Fruit fly (Drosophila melanogaster) whole organism, embryonic: ENCODE measurements around the gene Bacc.
A peak's percentile ranks its signal among the peaks of the same experiment; 100 is the strongest.

Source experiments
- Ada2b ChIP-seq: fragments of 200-800 bp; sonication (Bioruptor generic); IDR thresholded peaks from 2 replicates; pipeline ENCODE4 v1.3.6; 2022; ENCODE audit warnings: missing biosample characterization, missing genetic modification characterization
- Awh ChIP-seq: fragments of 200-800 bp; sonication (Bioruptor generic); IDR thresholded peaks from 2 replicates; pipeline ENCODE4, ENCODE4 v1.3.6; 2022; ENCODE audit warnings: missing biosample characterization, missing genetic modification characterization
- B-H2 ChIP-seq: fragments of 200-800 bp; sonication (Bioruptor generic); optimal IDR thresholded peaks from 2 replicates; lab custom pipeline; 2018; ENCODE audit warnings: missing biosample characterization, mild to moderate bottlenecking, missing genetic modification characterization
- CG10147 ChIP-seq: fragments of 200-800 bp; sonication (Bioruptor generic); optimal IDR thresholded peaks from 2 replicates; lab custom pipeline; 2019; ENCODE audit warnings: missing biosample characterization, mild to moderate bottlenecking, missing genetic modification characterization, moderate library complexity
- CG11560 ChIP-seq: fragments of 200-800 bp; sonication (Bioruptor generic); IDR thresholded peaks from 3 replicates; pipeline ENCODE4 v1.3.6; 2022; ENCODE audit warnings: missing biosample characterization, missing genetic modification characterization
- CG11696 ChIP-seq: fragments of 200-800 bp; sonication (Bioruptor generic); IDR thresholded peaks from 2 replicates; pipeline ENCODE4 v1.3.6; 2022; ENCODE audit warnings: missing biosample characterization, missing genetic modification characterization
- CG12942 ChIP-seq: fragments of 200-800 bp; sonication (Bioruptor generic); optimal IDR thresholded peaks from 3 replicates; lab custom pipeline; 2016; ENCODE audit warnings: missing biosample characterization, missing genetic modification characterization
- CG13123 ChIP-seq: fragments of 200-800 bp; sonication (Bioruptor generic); optimal IDR thresholded peaks from 2 replicates; lab custom pipeline; 2016; ENCODE audit warnings: missing biosample characterization, missing genetic modification characterization
- CG14667 ChIP-seq: fragments of 200-800 bp; sonication (Bioruptor generic); IDR thresholded peaks from 2 replicates; pipeline ENCODE4 v1.3.6; 2022; ENCODE audit warnings: missing biosample characterization, missing genetic modification characterization
- CG17359 ChIP-seq: fragments of 200-800 bp; sonication (Bioruptor generic); optimal IDR thresholded peaks from 3 replicates; lab custom pipeline; 2018; ENCODE audit warnings: missing biosample characterization, mild to moderate bottlenecking, missing genetic modification characterization, moderate library complexity
- CG17829 ChIP-seq: fragments of 200-800 bp; optimal IDR thresholded peaks from 2 replicates; lab custom pipeline; 2019; ENCODE audit warnings: missing biosample characterization, mild to moderate bottlenecking, missing genetic modification characterization, moderate library complexity
- CG2199 ChIP-seq: fragments of 200-800 bp; sonication (Bioruptor generic); IDR thresholded peaks from 3 replicates; pipeline ENCODE4 v1.3.6; 2022; ENCODE audit warnings: missing biosample characterization, missing genetic modification characterization
- CG2202 ChIP-seq: fragments of 200-800 bp; sonication (Bioruptor generic); optimal IDR thresholded peaks from 2 replicates; lab custom pipeline; 2018; ENCODE audit warnings: missing biosample characterization, mild to moderate bottlenecking, missing genetic modification characterization
- CG30020 ChIP-seq: fragments of 200-800 bp; optimal IDR thresholded peaks from 2 replicates; lab custom pipeline; 2019; ENCODE audit warnings: missing biosample characterization, mild to moderate bottlenecking, missing genetic modification characterization, moderate library complexity
- CG30431 ChIP-seq: fragments of 200-800 bp; sonication (Bioruptor generic); optimal IDR thresholded peaks from 2 replicates; lab custom pipeline; 2017; ENCODE audit warnings: missing biosample characterization, missing genetic modification characterization
- CG31224 ChIP-seq: fragments of 200-800 bp; sonication (Bioruptor generic); IDR thresholded peaks from 2 replicates; pipeline ENCODE4 v1.3.6; 2022; ENCODE audit warnings: missing biosample characterization, missing genetic modification characterization
- CG31441 ChIP-seq: fragments of 200-800 bp; sonication (Bioruptor generic); IDR thresholded peaks from 2 replicates; pipeline ENCODE4 v1.3.6; 2022; ENCODE audit warnings: missing biosample characterization, missing genetic modification characterization
- CG3995 ChIP-seq: fragments of 200-800 bp; sonication (Bioruptor generic); optimal IDR thresholded peaks from 3 replicates; lab custom pipeline; 2016; ENCODE audit warnings: missing biosample characterization, missing genetic modification characterization
- CG4617 ChIP-seq: fragments of 200-800 bp; sonication (Bioruptor generic); optimal IDR thresholded peaks from 3 replicates; lab custom pipeline; 2016; ENCODE audit warnings: missing biosample characterization, missing genetic modification characterization, borderline replicate concordance
- CG5245 ChIP-seq: fragments of 200-800 bp; sonication (Bioruptor generic); optimal IDR thresholded peaks from 3 replicates; lab custom pipeline; 2016; ENCODE audit warnings: missing biosample characterization, missing genetic modification characterization
- CG6765 ChIP-seq: fragments of 200-800 bp; sonication (Bioruptor generic); optimal IDR thresholded peaks from 3 replicates; lab custom pipeline; 2017; ENCODE audit warnings: missing biosample characterization, mild to moderate bottlenecking, missing genetic modification characterization
- CG7556 ChIP-seq: fragments of 200-800 bp; sonication (Bioruptor generic); optimal IDR thresholded peaks from 2 replicates; lab custom pipeline; 2017; ENCODE audit warnings: missing biosample characterization, mild to moderate bottlenecking, missing genetic modification characterization
- CG7928 ChIP-seq: fragments of 200-800 bp; sonication (Bioruptor generic); optimal IDR thresholded peaks from 2 replicates; lab custom pipeline; 2017; ENCODE audit warnings: missing biosample characterization, mild to moderate bottlenecking, missing genetic modification characterization
- Camta ChIP-seq: fragments of 200-800 bp; sonication (Bioruptor generic); optimal IDR thresholded peaks from 2 replicates; lab custom pipeline; 2016; ENCODE audit warnings: missing biosample characterization, missing genetic modification characterization
- Dek ChIP-seq: fragments of 200-800 bp; sonication (Bioruptor generic); optimal IDR thresholded peaks from 3 replicates; lab custom pipeline; 2019; ENCODE audit warnings: missing biosample characterization, mild to moderate bottlenecking, missing genetic modification characterization, moderate library complexity
- Dip3 ChIP-seq: fragments of 200-800 bp; sonication (Bioruptor generic); optimal IDR thresholded peaks from 3 replicates; lab custom pipeline; 2016; ENCODE audit warnings: missing biosample characterization, missing genetic modification characterization
- E2f2 ChIP-seq: fragments of 200-800 bp; sonication (Bioruptor generic); IDR thresholded peaks from 2 replicates; pipeline ENCODE4 v1.3.6; 2022; ENCODE audit warnings: missing biosample characterization, missing genetic modification characterization
- HLH4C ChIP-seq: fragments of 200-800 bp; sonication (Bioruptor generic); IDR thresholded peaks from 3 replicates; pipeline ENCODE4 v1.3.6; 2022; ENCODE audit warnings: missing biosample characterization, missing genetic modification characterization; ENCODE audit not compliant: partially characterized antibody
- HLHmδ ChIP-seq: fragments of 200-800 bp; sonication (Bioruptor generic); optimal IDR thresholded peaks from 2 replicates; lab custom pipeline; 2018; ENCODE audit warnings: missing biosample characterization, mild to moderate bottlenecking, missing genetic modification characterization, moderate library complexity
- HmgZ ChIP-seq: fragments of 200-800 bp; sonication (Bioruptor generic); optimal IDR thresholded peaks from 2 replicates; lab custom pipeline; 2018; ENCODE audit warnings: missing biosample characterization, mild to moderate bottlenecking, missing genetic modification characterization
- Jarid2 ChIP-seq: fragments of 200-800 bp; sonication (Bioruptor generic); optimal IDR thresholded peaks from 3 replicates; lab custom pipeline; 2017; ENCODE audit warnings: mild to moderate bottlenecking, missing biosample characterization, missing genetic modification reagents, missing genetic modification characterization
- Nf-YC ChIP-seq: fragments of 200-800 bp; optimal IDR thresholded peaks from 3 replicates; lab custom pipeline; 2019; ENCODE audit warnings: missing biosample characterization, mild to moderate bottlenecking, missing genetic modification characterization, moderate library complexity
- Ptx1 ChIP-seq: fragments of 200-800 bp; sonication (Bioruptor generic); IDR thresholded peaks from 2 replicates; pipeline ENCODE4 v1.3.6; 2022; ENCODE audit warnings: missing biosample characterization, missing genetic modification characterization
- Ravus ChIP-seq: fragments of 200-800 bp; sonication (Bioruptor generic); IDR thresholded peaks from 2 replicates; pipeline ENCODE4 v1.3.6; 2022; ENCODE audit warnings: missing biosample characterization, missing genetic modification characterization
- aop ChIP-seq: fragments of 200-800 bp; sonication (Bioruptor generic); IDR thresholded peaks from 2 replicates; pipeline ENCODE4 v1.3.6; 2022; ENCODE audit warnings: missing biosample characterization, missing genetic modification characterization
- ara ChIP-seq: fragments of 200-800 bp; sonication (Bioruptor generic); IDR thresholded peaks from 2 replicates; pipeline ENCODE4 v1.3.6; 2022; ENCODE audit warnings: missing biosample characterization, missing genetic modification characterization
- cg ChIP-seq: fragments of 200-800 bp; sonication (Bioruptor generic); optimal IDR thresholded peaks from 3 replicates; lab custom pipeline; 2019; ENCODE audit warnings: missing biosample characterization, mild to moderate bottlenecking, missing genetic modification characterization, moderate library complexity
- dan ChIP-seq: fragments of 200-800 bp; sonication (Bioruptor generic); IDR thresholded peaks from 2 replicates; pipeline ENCODE4 v1.3.6; 2022; ENCODE audit warnings: missing biosample characterization, missing genetic modification characterization
- dm ChIP-seq: fragments of 200-800 bp; sonication (Bioruptor generic); optimal IDR thresholded peaks from 3 replicates; lab custom pipeline; 2016; ENCODE audit warnings: missing biosample characterization, missing genetic modification characterization
- en ChIP-seq: fragments of 200-800 bp; sonication (Bioruptor generic); optimal IDR thresholded peaks from 2 replicates; lab custom pipeline; 2016; ENCODE audit warnings: missing biosample characterization, missing genetic modification characterization
- eve ChIP-seq, 2 experiments: fragments of >200 bp; optimal IDR thresholded peaks; 2 replicates each; lab custom pipeline; 2017; ENCODE audit warnings: missing biosample characterization in 2 of 2, missing genetic modification characterization in 2 of 2
- exex ChIP-seq: fragments of 200-800 bp; sonication (Bioruptor generic); optimal IDR thresholded peaks from 4 replicates; lab custom pipeline; 2018; ENCODE audit warnings: missing biosample characterization, mild to moderate bottlenecking, missing genetic modification characterization, moderate library complexity
- grn ChIP-seq: fragments of 200-800 bp; sonication (Bioruptor generic); optimal IDR thresholded peaks from 3 replicates; lab custom pipeline; 2017; ENCODE audit warnings: missing biosample characterization, missing genetic modification characterization
- ham ChIP-seq: fragments of 200-800 bp; sonication (Bioruptor generic); IDR thresholded peaks from 2 replicates; pipeline ENCODE4 v1.3.6; 2022; ENCODE audit warnings: missing biosample characterization, missing genetic modification characterization
- hbn ChIP-seq: fragments of 200-800 bp; sonication (Bioruptor generic); IDR thresholded peaks from 2 replicates; pipeline ENCODE4 v1.3.6; 2022; ENCODE audit warnings: missing biosample characterization, missing genetic modification characterization; ENCODE audit not compliant: partially characterized antibody
- kah ChIP-seq: fragments of 200-800 bp; sonication (Bioruptor generic); optimal IDR thresholded peaks from 2 replicates; lab custom pipeline; 2018; ENCODE audit warnings: missing biosample characterization, mild to moderate bottlenecking, missing genetic modification characterization
- luna ChIP-seq: fragments of 200-800 bp; sonication (Bioruptor generic); optimal IDR thresholded peaks from 2 replicates; lab custom pipeline; 2016; ENCODE audit warnings: missing biosample characterization, missing genetic modification characterization
- scrt ChIP-seq: fragments of 200-800 bp; sonication (Bioruptor generic); optimal IDR thresholded peaks from 2 replicates; lab custom pipeline; 2018; ENCODE audit warnings: missing biosample characterization, mild to moderate bottlenecking, missing genetic modification characterization, moderate library complexity
- tup ChIP-seq: fragments of 200-800 bp; sonication (Bioruptor generic); optimal IDR thresholded peaks from 2 replicates; lab custom pipeline; 2016; ENCODE audit warnings: missing biosample characterization, mild to moderate bottlenecking, missing genetic modification characterization, moderate library complexity
- vvl ChIP-seq: fragments of 200-800 bp; sonication (Bioruptor generic); IDR thresholded peaks from 2 replicates; pipeline ENCODE4 v1.3.6; 2022; ENCODE audit warnings: missing biosample characterization, missing genetic modification characterization

Gene Bacc

DNA sequence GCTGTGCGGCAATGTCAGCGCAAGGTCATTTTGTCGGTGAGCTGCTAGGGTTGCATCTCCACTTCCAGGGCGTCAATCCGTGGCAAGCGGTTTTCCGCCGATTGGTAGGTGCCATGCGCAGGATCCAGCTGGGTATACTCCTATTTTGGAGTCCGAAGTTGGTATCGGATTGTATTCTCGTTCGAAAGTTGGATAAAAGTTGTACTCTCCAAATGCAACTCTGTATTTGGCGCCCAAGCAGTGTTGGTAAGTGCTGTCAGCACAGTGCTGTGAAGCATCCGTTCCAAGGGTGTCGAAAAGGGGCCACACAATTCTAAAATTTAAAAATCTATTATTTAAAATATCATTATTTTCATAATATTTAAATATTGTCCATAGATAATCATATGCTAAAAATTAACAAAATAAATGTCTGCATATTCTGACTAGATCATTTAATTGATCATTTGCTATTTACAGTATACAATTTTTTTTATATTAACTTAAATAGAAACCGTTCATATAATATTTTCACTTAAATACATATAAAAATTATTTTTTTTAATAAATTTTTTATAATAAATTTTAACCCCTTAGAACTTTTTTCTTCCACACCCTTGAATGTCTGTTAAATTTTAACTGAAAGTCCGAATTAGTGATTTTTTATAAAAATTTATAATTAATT is 3.6 kb upstream of the Bacc start (continued):
- peak; percentile 99 for TF ChIP-seq CG7928 (GFP tag; lab: Kevin White, UChicago)
- TF ChIP-seq CG2199 (GFP tag; lab: Robert Waterston, UW): no peak; the same call in 2 of the 3 replicates
- peak; percentile 61; the same call in 1 of the 2 replicates for TF ChIP-seq aop (GFP tag; lab: Robert Waterston, UW)
- TF ChIP-seq CG17359 (tag; lab: Kevin White, UChicago): peak; percentile 76
- TF ChIP-seq CG30431: peak; percentile 83
- TF ChIP-seq tup: peak; percentile 80
- TF ChIP-seq Ada2b (GFP tag; lab: Robert Waterston, UW): peak; percentile 62
- no peak; the same call in 1 of the 2 replicates for TF ChIP-seq CG31441
- TF ChIP-seq Nf-YC (tag; lab: Kevin White, UChicago): peak; percentile 85
- peak; percentile 45 for TF ChIP-seq Jarid2 (GFP tag; lab: Kevin White, UChicago)
- no peak for TF ChIP-seq cg
- TF ChIP-seq grn (GFP tag; lab: Kevin White, UChicago): no peak
- peak; percentile 92 for TF ChIP-seq Ptx1 (GFP tag; lab: Robert Waterston, UW)
- peak; percentile 50 for TF ChIP-seq Ravus
- TF ChIP-seq HmgZ (tag; lab: Kevin White, UChicago): peak; percentile 90
- peak; percentile 79 for TF ChIP-seq CG10147 (GFP tag; lab: Kevin White, UChicago)
- TF ChIP-seq CG31224 (GFP tag; lab: Robert Waterston, UW): peak; percentile 80
- peak; percentile 93 for TF ChIP-seq CG17829
- TF ChIP-seq CG2202 (tag; lab: Kevin White, UChicago): peak; percentile 47
- TF ChIP-seq scrt (GFP tag; lab: Kevin White, UChicago): no peak
- peak; percentile 58; the same call in 1 of the 2 replicates for TF ChIP-seq ham (GFP tag; lab: Robert Waterston, UW)
- TF ChIP-seq CG7556: peak; percentile 77
- TF ChIP-seq HLH4C (GFP tag; lab: Robert Waterston, UW): peak; percentile 42; the same call in 1 of the 3 replicates
- peak; percentile 39 for TF ChIP-seq luna (GFP tag; lab: Kevin White, UChicago)
- TF ChIP-seq Dek (tag; lab: Kevin White, UChicago): peak; percentile 87
- peak; percentile 43 for TF ChIP-seq HLHmδ (GFP tag; lab: Kevin White, UChicago)
- peak; percentile 85 for TF ChIP-seq CG6765 (GFP tag; lab: Kevin White, UChicago)
- peak; percentile 80 for TF ChIP-seq Awh (GFP tag; lab: Robert Waterston, UW)
- TF ChIP-seq CG12942 (GFP tag; lab: Kevin White, UChicago): peak; percentile 84
- peak; percentile 74 for TF ChIP-seq CG11560
- TF ChIP-seq CG13123 (GFP tag; lab: Kevin White, UChicago): peak; percentile 72
- TF ChIP-seq dan (GFP tag; lab: Robert Waterston, UW): no peak; the same call in 1 of the 2 replicates
- peak; percentile 76 for TF ChIP-seq ara (GFP tag; lab: Robert Waterston, UW)
- peak; percentile 78 for TF ChIP-seq CG30020 (tag; lab: Kevin White, UChicago)
- peak; percentile 87 for TF ChIP-seq CG14667 (GFP tag; lab: Robert Waterston, UW)
- peak; percentile 51 for TF ChIP-seq en
- peak; percentile 66 for TF ChIP-seq dm (GFP tag; lab: Kevin White, UChicago)
- peak; percentile 17; the same call in 1 of the 2 replicates for TF ChIP-seq hbn (GFP tag; lab: Robert Waterston, UW)
- peak; percentile 95 for TF ChIP-seq B-H2 (GFP tag; lab: Kevin White, UChicago)
- peak; percentile 69 for TF ChIP-seq CG3995 (GFP tag; lab: Kevin White, UChicago)
- TF ChIP-seq CG11696 (GFP tag; lab: Robert Waterston, UW): no peak
- peak; percentile 80 for TF ChIP-seq CG4617 (GFP tag; lab: Kevin White, UChicago)
- peak; percentile 86 for TF ChIP-seq CG5245 (GFP tag; lab: Kevin White, UChicago)
- TF ChIP-seq Dip3 (GFP tag; lab: Kevin White, UChicago): peak; percentile 81
- TF ChIP-seq kah (GFP tag; lab: Kevin White, UChicago): peak; percentile 51
- TF ChIP-seq E2f2 (GFP tag; lab: Robert Waterston, UW): peak; percentile 93
- no peak for TF ChIP-seq exex (tag; lab: Kevin White, UChicago)
- TF ChIP-seq Camta (GFP tag; lab: Kevin White, UChicago): peak; percentile 70
- TF ChIP-seq vvl (GFP tag; lab: Robert Waterston, UW): peak; percentile 91
- TF ChIP-seq eve (GFP tag; optimal IDR thresholded peaks at IDR 0.05; lab: Kevin White, UChicago): no peak
